Fruit fly (Drosophila melanogaster): ENCODE results near the gene CG15533.
A peak's percentile ranks its signal among the peaks of the same experiment; 100 is the strongest.

CG15533 gene

dm6 chr3R:30388215-30388871, 40.3 kb upstream of the CG15533 start (continued):
- TF ChIP-seq cg (GFP tag; optimal IDR thresholded peaks at IDR 0.05) (peak; percentile 83), eve (GFP tag; optimal IDR thresholded peaks at IDR 0.05) (peak; percentile 13 to 99), CG14965 (GFP tag; optimal IDR thresholded peaks at IDR 0.05; ENCODE audit: borderline replicate concordance) (peak; percentile 85), CG6689 (GFP tag; IDR thresholded peaks at IDR 0.05) (peak; percentile 93), CG17568 (GFP tag; optimal IDR thresholded peaks at IDR 0.05) (peak; percentile 72), CG8924 (tag; optimal IDR thresholded peaks at IDR 0.05) (peak; percentile 96), CG32532 (GFP tag; IDR thresholded peaks at IDR 0.05) (peak; percentile 93), pfk (GFP tag; optimal IDR thresholded peaks at IDR 0.05) (no peak), ewg (GFP tag; optimal IDR thresholded peaks at IDR 0.05) (peak; percentile 91), Hand (GFP tag; optimal IDR thresholded peaks at IDR 0.05) (peak; percentile 94), CG17328 (GFP tag; IDR thresholded peaks at IDR 0.05) (peak; percentile 85), CG4282 (GFP tag; optimal IDR thresholded peaks at IDR 0.05) (peak; percentile 88), ranshi (GFP tag; IDR thresholded peaks at IDR 0.05) (no peak; the same call in none of the 2 replicates), fd102C (GFP tag; optimal IDR thresholded peaks at IDR 0.05) (peak; percentile 29), CG10209 (GFP tag; optimal IDR thresholded peaks at IDR 0.05) (peak; percentile 97), CG6765 (GFP tag; optimal IDR thresholded peaks at IDR 0.05) (peak; percentile 94), CG8359 (GFP tag; optimal IDR thresholded peaks at IDR 0.05; ENCODE audit: borderline replicate concordance) (peak; percentile 87), NfI (GFP tag; optimal IDR thresholded peaks at IDR 0.05) (peak; percentile 95), CG31224 (GFP tag; IDR thresholded peaks at IDR 0.05) (peak; percentile 86), da (GFP tag; optimal IDR thresholded peaks at IDR 0.05) (peak; percentile 91), CG12104 (GFP tag; optimal IDR thresholded peaks at IDR 0.05) (peak; percentile 98), row (GFP tag; IDR thresholded peaks at IDR 0.05) (peak; percentile 93), Sox102F (GFP tag; optimal IDR thresholded peaks at IDR 0.05) (peak; percentile 92), CG4424 (GFP tag; optimal IDR thresholded peaks at IDR 0.05) (peak; percentile 98), Ssrp (tag; optimal IDR thresholded peaks at IDR 0.05) (peak; percentile 96), sim (GFP tag; IDR thresholded peaks at IDR 0.05) (peak; percentile 75), CoRest (tag; optimal IDR thresholded peaks at IDR 0.05) (peak; percentile 99), Jarid2 (GFP tag; optimal IDR thresholded peaks at IDR 0.05) (peak; percentile 79), bowl (GFP tag; IDR thresholded peaks at IDR 0.05) (peak; percentile 80), CG10543 (GFP tag; optimal IDR thresholded peaks at IDR 0.05) (peak; percentile 98), sug (tag; optimal IDR thresholded peaks at IDR 0.05) (peak; percentile 94), D19A (tag; optimal IDR thresholded peaks at IDR 0.05) (peak; percentile 87), ab (GFP tag; optimal IDR thresholded peaks at IDR 0.05) (peak; percentile 83), CG13123 (GFP tag; optimal IDR thresholded peaks at IDR 0.05) (peak; percentile 90), mam (GFP tag; optimal IDR thresholded peaks at IDR 0.05) (peak; percentile 97), CG17912 (GFP tag; optimal IDR thresholded peaks at IDR 0.05) (peak; percentile 64), CG11398 (GFP tag; optimal IDR thresholded peaks at IDR 0.05) (peak; percentile 97), CG17385 (GFP tag; optimal IDR thresholded peaks at IDR 0.05) (peak; percentile 93), CG16779 (GFP tag; IDR thresholded peaks at IDR 0.05) (peak; percentile 75), Mad (GFP tag; optimal IDR thresholded peaks at IDR 0.05) (peak; percentile 91), trh (GFP tag; optimal IDR thresholded peaks at IDR 0.05) (peak; percentile 88), her (GFP tag; optimal IDR thresholded peaks at IDR 0.05) (peak; percentile 94), C15 (GFP tag; IDR thresholded peaks at IDR 0.05) (0 out of 3 replicates have a peak, but pooled peaks have one; percentile 66), CG18764 (GFP tag; optimal IDR thresholded peaks at IDR 0.05) (peak; percentile 91), CG9727 (GFP tag; optimal IDR thresholded peaks at IDR 0.05) (peak; percentile 99), gfzf (GFP tag; optimal IDR thresholded peaks at IDR 0.05) (peak; percentile 20), CG6254 (GFP tag; optimal IDR thresholded peaks at IDR 0.05) (peak; percentile 86), CG12659 (GFP tag; optimal IDR thresholded peaks at IDR 0.05) (peak; percentile 99), CHES-1-like (GFP tag; optimal IDR thresholded peaks at IDR 0.05) (peak; percentile 98)

All from whole organism, embryonic.